Fruit fly (Drosophila melanogaster) whole organism, embryonic: ENCODE results near the gene VhaAC39-1.
A peak's percentile ranks its signal among the peaks of the same experiment; 100 is the strongest.

Experiments
- Ada2b ChIP-seq: fragments of 200-800 bp; sonication (Bioruptor generic); IDR thresholded peaks from 2 replicates; pipeline ENCODE4 v1.3.6; 2022; ENCODE audit warnings: missing biosample characterization, missing genetic modification characterization
- CG10274 ChIP-seq: fragments of 200-800 bp; sonication (Bioruptor generic); optimal IDR thresholded peaks from 3 replicates; lab custom pipeline; 2017; ENCODE audit warnings: missing biosample characterization, mild to moderate bottlenecking, missing genetic modification characterization
- CG10543 ChIP-seq: fragments of 200-800 bp; sonication (Bioruptor generic); optimal IDR thresholded peaks from 3 replicates; lab custom pipeline; 2017; ENCODE audit warnings: missing biosample characterization, mild to moderate bottlenecking, missing genetic modification characterization, moderate library complexity
- CG11560 ChIP-seq: fragments of 200-800 bp; sonication (Bioruptor generic); IDR thresholded peaks from 3 replicates; pipeline ENCODE4 v1.3.6; 2022; ENCODE audit warnings: missing biosample characterization, missing genetic modification characterization
- CG12104 ChIP-seq: fragments of 200-800 bp; sonication (Bioruptor generic); optimal IDR thresholded peaks from 3 replicates; lab custom pipeline; 2016; ENCODE audit warnings: missing biosample characterization, missing genetic modification characterization
- CG14441 ChIP-seq: fragments of 200-800 bp; sonication (Bioruptor generic); IDR thresholded peaks from 2 replicates; pipeline ENCODE4 v1.3.6; 2022; ENCODE audit warnings: missing biosample characterization, missing genetic modification characterization
- CG3065 ChIP-seq: fragments of 200-800 bp; sonication (Bioruptor generic); optimal IDR thresholded peaks from 2 replicates; lab custom pipeline; 2016; ENCODE audit warnings: missing biosample characterization, missing genetic modification characterization
- CG31388 ChIP-seq: fragments of 200-800 bp; sonication (Bioruptor generic); optimal IDR thresholded peaks from 2 replicates; lab custom pipeline; 2016; ENCODE audit warnings: missing biosample characterization, missing genetic modification characterization
- CG32772 ChIP-seq: fragments of 200-800 bp; sonication (Bioruptor generic); IDR thresholded peaks from 2 replicates; pipeline ENCODE4 v1.3.6; 2022; ENCODE audit warnings: missing biosample characterization, missing genetic modification characterization
- CG3726 ChIP-seq: fragments of 200-800 bp; sonication (Bioruptor generic); IDR thresholded peaks from 3 replicates; pipeline ENCODE4, ENCODE4 v1.3.6; 2022; ENCODE audit warnings: missing biosample characterization, missing genetic modification characterization
- CG4730 ChIP-seq: fragments of 200-800 bp; sonication (Bioruptor generic); IDR thresholded peaks from 2 replicates; pipeline ENCODE4 v1.3.6; 2022; ENCODE audit warnings: missing biosample characterization, missing genetic modification characterization
- CG6175 ChIP-seq: fragments of 200-800 bp; sonication (Bioruptor generic); IDR thresholded peaks from 3 replicates; pipeline ENCODE4 v1.3.6; 2022; ENCODE audit warnings: missing biosample characterization, missing genetic modification characterization
- CG6272 ChIP-seq: fragments of 200-800 bp; sonication (Bioruptor generic); IDR thresholded peaks from 2 replicates; pipeline ENCODE4 v1.3.6; 2022; ENCODE audit warnings: missing biosample characterization, missing genetic modification characterization
- CG6791 ChIP-seq: fragments of 200-800 bp; sonication (Bioruptor generic); IDR thresholded peaks from 3 replicates; pipeline ENCODE4 v1.3.6; 2022; ENCODE audit warnings: missing biosample characterization, missing genetic modification characterization; ENCODE audit not compliant: partially characterized antibody
- CG9817 ChIP-seq: fragments of 200-800 bp; sonication (Bioruptor generic); optimal IDR thresholded peaks from 2 replicates; lab custom pipeline; 2018; ENCODE audit warnings: missing biosample characterization, mild to moderate bottlenecking, missing genetic modification characterization, moderate library complexity
- CTCF ChIP-seq: fragments of 200-800 bp; sonication (Bioruptor generic); optimal IDR thresholded peaks from 2 replicates; lab custom pipeline; 2017; ENCODE audit warnings: missing biosample characterization, mild to moderate bottlenecking, missing genetic modification characterization, moderate library complexity
- CrebB ChIP-seq: fragments of 200-800 bp; sonication (Bioruptor generic); optimal IDR thresholded peaks from 3 replicates; lab custom pipeline; 2018; ENCODE audit warnings: missing biosample characterization, mild to moderate bottlenecking, missing genetic modification characterization
- Dek ChIP-seq: fragments of 200-800 bp; sonication (Bioruptor generic); optimal IDR thresholded peaks from 3 replicates; lab custom pipeline; 2019; ENCODE audit warnings: missing biosample characterization, mild to moderate bottlenecking, missing genetic modification characterization, moderate library complexity
- Dip3 ChIP-seq: fragments of 200-800 bp; sonication (Bioruptor generic); optimal IDR thresholded peaks from 3 replicates; lab custom pipeline; 2016; ENCODE audit warnings: missing biosample characterization, missing genetic modification characterization
- Doc2 ChIP-seq: fragments of 200-800 bp; sonication (Bioruptor generic); IDR thresholded peaks from 2 replicates; pipeline ENCODE4 v1.3.6; 2022; ENCODE audit warnings: missing biosample characterization, missing genetic modification characterization
- Doc3 ChIP-seq: fragments of 200-800 bp; sonication (Bioruptor generic); IDR thresholded peaks from 3 replicates; pipeline ENCODE4 v1.3.6; 2022; ENCODE audit warnings: missing biosample characterization, missing genetic modification characterization; ENCODE audit not compliant: partially characterized antibody
- GATAe ChIP-seq: fragments of 200-800 bp; sonication (Bioruptor generic); conservative IDR thresholded peaks from 2 replicates; pipeline ENCODE4 v1.3.6; 2022; ENCODE audit warnings: missing biosample characterization, missing genetic modification characterization
- H2.0 ChIP-seq: fragments of 200-800 bp; sonication (Bioruptor generic); IDR thresholded peaks from 2 replicates; pipeline ENCODE4 v1.3.6; 2022; ENCODE audit warnings: missing biosample characterization, missing genetic modification characterization
- Hr39 ChIP-seq: fragments of >200 bp; optimal IDR thresholded peaks from 2 replicates; lab custom pipeline; 2017
- Lhr ChIP-seq: fragments of 200-800 bp; sonication (Bioruptor generic); optimal IDR thresholded peaks from 3 replicates; lab custom pipeline; 2017; ENCODE audit warnings: mild to moderate bottlenecking, missing biosample characterization, missing genetic modification reagents, missing genetic modification characterization
- NK7.1 ChIP-seq: fragments of 200-800 bp; sonication (Bioruptor generic); optimal IDR thresholded peaks from 3 replicates; lab custom pipeline; 2016; ENCODE audit warnings: missing biosample characterization, missing genetic modification characterization
- NfI ChIP-seq: fragments of 200-800 bp; sonication (Bioruptor generic); optimal IDR thresholded peaks from 3 replicates; lab custom pipeline; 2018; ENCODE audit warnings: missing biosample characterization, mild to moderate bottlenecking, missing genetic modification characterization, moderate library complexity
- Optix ChIP-seq: fragments of 200-800 bp; sonication (Bioruptor generic); IDR thresholded peaks from 3 replicates; pipeline ENCODE4 v1.3.6; 2022; ENCODE audit warnings: missing biosample characterization, missing genetic modification characterization
- Poxn ChIP-seq: fragments of 200-800 bp; sonication (Bioruptor generic); IDR thresholded peaks from 2 replicates; pipeline ENCODE4 v1.3.6; 2022; ENCODE audit warnings: missing biosample characterization, missing genetic modification characterization
- Ptx1 ChIP-seq: fragments of 200-800 bp; sonication (Bioruptor generic); IDR thresholded peaks from 2 replicates; pipeline ENCODE4 v1.3.6; 2022; ENCODE audit warnings: missing biosample characterization, missing genetic modification characterization
- Taf1 ChIP-seq: fragments of 200-800 bp; sonication (Bioruptor generic); IDR thresholded peaks from 2 replicates; pipeline ENCODE4 v1.3.6; 2022; ENCODE audit warnings: missing biosample characterization, missing genetic modification characterization
- abd-A ChIP-seq: fragments of 200-800 bp; sonication (Bioruptor generic); optimal IDR thresholded peaks from 3 replicates; lab custom pipeline; 2019; ENCODE audit warnings: missing biosample characterization, mild to moderate bottlenecking, missing genetic modification characterization, moderate library complexity
- bbx ChIP-seq: fragments of 200-800 bp; sonication (Bioruptor generic); IDR thresholded peaks from 2 replicates; pipeline ENCODE4 v1.3.6; 2022; ENCODE audit warnings: missing biosample characterization, missing genetic modification characterization; ENCODE audit not compliant: partially characterized antibody
- btn ChIP-seq: fragments of 200-800 bp; sonication (Bioruptor generic); optimal IDR thresholded peaks from 2 replicates; lab custom pipeline; 2016; ENCODE audit warnings: missing biosample characterization, missing genetic modification characterization
- dati ChIP-seq: fragments of 200-800 bp; sonication (Bioruptor generic); IDR thresholded peaks from 2 replicates; pipeline ENCODE4 v1.3.6; 2022; ENCODE audit warnings: missing biosample characterization, missing genetic modification characterization
- dpn ChIP-seq, 2 experiments: fragments of 200-800 bp; sonication (Bioruptor generic); optimal IDR thresholded peaks; 3 replicates each; lab custom pipeline; 2016; ENCODE audit warnings: missing biosample characterization in 2 of 2, missing genetic modification characterization in 2 of 2
- fd64A ChIP-seq: fragments of 200-800 bp; sonication (Bioruptor generic); optimal IDR thresholded peaks from 3 replicates; lab custom pipeline; 2018; ENCODE audit warnings: missing biosample characterization, mild to moderate bottlenecking, missing genetic modification characterization
- fru ChIP-seq: fragments of >200 bp; optimal IDR thresholded peaks from 2 replicates; lab custom pipeline; 2017
- gcm ChIP-seq: fragments of 200-800 bp; sonication (Bioruptor generic); optimal IDR thresholded peaks from 2 replicates; lab custom pipeline; 2019; ENCODE audit warnings: missing biosample characterization, mild to moderate bottlenecking, missing genetic modification characterization, moderate library complexity
- gcm2 ChIP-seq: fragments of 200-800 bp; sonication (Bioruptor generic); optimal IDR thresholded peaks from 2 replicates; lab custom pipeline; 2016; ENCODE audit warnings: missing biosample characterization, missing genetic modification characterization
- gem ChIP-seq: fragments of 200-800 bp; sonication (Bioruptor generic); optimal IDR thresholded peaks from 2 replicates; lab custom pipeline; 2019; ENCODE audit warnings: missing biosample characterization, mild to moderate bottlenecking, missing genetic modification characterization, moderate library complexity
- h ChIP-seq: fragments of >200 bp; optimal IDR thresholded peaks from 2 replicates; lab custom pipeline; 2017
- jing ChIP-seq: fragments of 200-800 bp; sonication (Bioruptor generic); optimal IDR thresholded peaks from 2 replicates; lab custom pipeline; 2018; ENCODE audit warnings: missing biosample characterization, mild to moderate bottlenecking, missing genetic modification characterization
- kay ChIP-seq: fragments of 200-800 bp; sonication (Bioruptor generic); optimal IDR thresholded peaks from 2 replicates; lab custom pipeline; 2016; ENCODE audit warnings: missing biosample characterization, missing genetic modification characterization
- lab ChIP-seq: fragments of 200-800 bp; sonication (Bioruptor generic); optimal IDR thresholded peaks from 3 replicates; lab custom pipeline; 2017; ENCODE audit warnings: missing biosample characterization, missing genetic modification characterization, mild to moderate bottlenecking, moderate library complexity, missing genetic modification reagents
- mld ChIP-seq: fragments of 200-800 bp; sonication (Bioruptor generic); IDR thresholded peaks from 3 replicates; pipeline ENCODE4 v1.3.6; 2022; ENCODE audit warnings: missing biosample characterization, missing genetic modification characterization; ENCODE audit not compliant: partially characterized antibody
- pnt ChIP-seq: fragments of 200-800 bp; sonication (Bioruptor generic); optimal IDR thresholded peaks from 3 replicates; lab custom pipeline; 2016; ENCODE audit warnings: missing biosample characterization, missing genetic modification characterization
- sens-2 ChIP-seq: fragments of 200-800 bp; sonication (Bioruptor generic); IDR thresholded peaks from 2 replicates; pipeline ENCODE4 v1.3.6; 2022; ENCODE audit warnings: missing biosample characterization, missing genetic modification characterization
- slp2 ChIP-seq: fragments of 200-800 bp; sonication (Bioruptor generic); optimal IDR thresholded peaks from 2 replicates; lab custom pipeline; 2016; ENCODE audit warnings: missing biosample characterization, missing genetic modification characterization
- tll ChIP-seq, 2 experiments: fragments of 200-800 bp in 1 of 2; fragments of >200 bp in 1 of 2; sonication (Bioruptor generic) in 1 of 2; optimal IDR thresholded peaks; 2 replicates each; lab custom pipeline; 2017 to 2019; ENCODE audit warnings: missing biosample characterization in 2 of 2, missing genetic modification characterization in 2 of 2, mild to moderate bottlenecking in 1 of 2, moderate library complexity in 1 of 2
- tna ChIP-seq: fragments of 200-800 bp; sonication (Bioruptor generic); IDR thresholded peaks from 2 replicates; pipeline ENCODE4 v1.3.6; 2022; ENCODE audit warnings: missing biosample characterization, missing genetic modification characterization; ENCODE audit not compliant: partially characterized antibody
- usp ChIP-seq: fragments of >200 bp; optimal IDR thresholded peaks from 2 replicates; lab custom pipeline; 2017; ENCODE audit warnings: missing biosample characterization, missing genetic modification characterization
- zen ChIP-seq: fragments of 200-800 bp; sonication (Bioruptor generic); optimal IDR thresholded peaks from 3 replicates; lab custom pipeline; 2018; ENCODE audit warnings: missing biosample characterization, mild to moderate bottlenecking, missing genetic modification characterization, moderate library complexity

VhaAC39-1 gene

DNA sequence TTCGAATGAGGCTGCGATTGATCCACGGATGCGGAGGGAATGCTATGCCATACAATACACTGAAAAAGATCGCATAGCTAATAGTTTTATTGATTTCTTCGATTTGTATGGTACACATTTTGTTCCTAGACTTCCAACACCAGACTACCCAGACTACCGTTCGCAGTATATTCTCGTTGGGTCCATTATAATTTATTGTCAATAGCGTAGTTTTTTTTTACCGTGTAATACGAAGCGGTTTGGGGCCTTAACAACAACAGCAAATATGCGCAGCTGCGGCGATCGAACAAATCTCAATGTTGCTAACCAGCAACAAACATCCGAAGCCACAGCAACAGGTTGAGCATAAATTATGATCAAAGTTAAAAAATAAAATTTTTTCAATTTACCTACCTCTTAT, 41.9 kb upstream of the VhaAC39-1 start (continued):
- peak; percentile 79 for TF ChIP-seq NfI (GFP tag; lab: Kevin White, UChicago)
- no peak for TF ChIP-seq Hr39
- peak; percentile 74 for TF ChIP-seq sens-2 (GFP tag; lab: Robert Waterston, UW)
- TF ChIP-seq mld (GFP tag; lab: Robert Waterston, UW), result no peak
- TF ChIP-seq CrebB, result peak; percentile 77
- no peak for TF ChIP-seq CG31388 (GFP tag; lab: Kevin White, UChicago)
- no peak for TF ChIP-seq usp (GFP tag; lab: Kevin White, UChicago)
- TF ChIP-seq CG3726, result 0 out of 3 replicates have a peak, but pooled peaks have one; percentile 50
- no peak for TF ChIP-seq CG6791
- TF ChIP-seq dati, result peak; percentile 48; the same call in 1 of the 2 replicates
- TF ChIP-seq lab (GFP tag; lab: Kevin White, UChicago), result peak; percentile 85
- TF ChIP-seq CG10274 (GFP tag; lab: Kevin White, UChicago), result peak; percentile 47
- TF ChIP-seq gem, result peak; percentile 89
- no peak for TF ChIP-seq bbx (GFP tag; lab: Robert Waterston, UW)
- peak; percentile 64 for TF ChIP-seq btn (GFP tag; lab: Kevin White, UChicago)
- TF ChIP-seq jing (GFP tag; lab: Kevin White, UChicago), result peak; percentile 62
- TF ChIP-seq NK7.1 (GFP tag; lab: Kevin White, UChicago), result peak; percentile 48
- TF ChIP-seq CG3065, result no peak
- TF ChIP-seq Taf1 (GFP tag; lab: Robert Waterston, UW), result peak; percentile 36; the same call in 1 of the 2 replicates
- TF ChIP-seq CG12104 (GFP tag; lab: Kevin White, UChicago), result peak; percentile 51
- TF ChIP-seq CG14441 (GFP tag; lab: Robert Waterston, UW), result peak; percentile 81
- TF ChIP-seq zen (tag; lab: Kevin White, UChicago), result peak; percentile 65
- peak; percentile 77 for TF ChIP-seq Ada2b (GFP tag; lab: Robert Waterston, UW)
- TF ChIP-seq gcm2 (GFP tag; lab: Kevin White, UChicago), result peak; percentile 55
- no peak for TF ChIP-seq fru (lab: Kevin White, UChicago)
- TF ChIP-seq kay (GFP tag; lab: Kevin White, UChicago), result peak; percentile 52
- peak; percentile 31; the same call in 1 of the 2 replicates for TF ChIP-seq CG4730 (GFP tag; lab: Robert Waterston, UW)
- TF ChIP-seq CG32772 (GFP tag; lab: Robert Waterston, UW), result peak; percentile 74
- peak; percentile 15 for TF ChIP-seq CTCF
- TF ChIP-seq pnt, result peak; percentile 68
- peak; percentile 55 for TF ChIP-seq fd64A (GFP tag; lab: Kevin White, UChicago)
- TF ChIP-seq Dek (tag; lab: Kevin White, UChicago), result peak; percentile 77
- TF ChIP-seq CG10543, result peak; percentile 76
- TF ChIP-seq Doc2 (GFP tag; lab: Robert Waterston, UW), result no peak
- TF ChIP-seq abd-A (tag; lab: Kevin White, UChicago), result peak; percentile 87
- no peak for TF ChIP-seq h (lab: Kevin White, UChicago)
- peak; percentile 74 for TF ChIP-seq gcm
- TF ChIP-seq Ptx1 (GFP tag; lab: Robert Waterston, UW), result peak; percentile 80
- no peak for TF ChIP-seq CG11560 (tag; lab: Robert Waterston, UW)
- TF ChIP-seq CG6175 (GFP tag; lab: Robert Waterston, UW), result 0 out of 3 replicates have a peak, but pooled peaks have one; percentile 35
- TF ChIP-seq tna (GFP tag; lab: Robert Waterston, UW), result no peak
- peak; percentile 70 for TF ChIP-seq slp2 (GFP tag; lab: Kevin White, UChicago)
- TF ChIP-seq GATAe (GFP tag; lab: Robert Waterston, UW), result no peak
- peak; percentile 80 for TF ChIP-seq H2.0 (GFP tag; lab: Robert Waterston, UW)
- TF ChIP-seq dpn (GFP tag; optimal IDR thresholded peaks at IDR 0.05; lab: Kevin White, UChicago), result peak; percentile 69 to 81
- TF ChIP-seq Lhr (GFP tag; lab: Kevin White, UChicago), result peak; percentile 20
- TF ChIP-seq CG9817 (tag; lab: Kevin White, UChicago), result peak; percentile 80
- peak; percentile 74 for TF ChIP-seq Dip3 (GFP tag; lab: Kevin White, UChicago)
- TF ChIP-seq tll (GFP tag; optimal IDR thresholded peaks at IDR 0.05; lab: Kevin White, UChicago), result no peak
- TF ChIP-seq Poxn (GFP tag; lab: Robert Waterston, UW), result no peak
- no peak for TF ChIP-seq Doc3 (GFP tag; lab: Robert Waterston, UW)
- peak; percentile 80 for TF ChIP-seq Optix (GFP tag; lab: Robert Waterston, UW)
- TF ChIP-seq CG6272 (GFP tag; lab: Robert Waterston, UW), result peak; percentile 70
